Fruit fly (Drosophila melanogaster) whole organism, embryonic: ENCODE measurements around the gene CG12147.

Experiments used
- Aef1 ChIP-seq: fragments of 200-800 bp; sonication (Bioruptor generic); IDR thresholded peaks from 3 replicates; pipeline ENCODE4 v1.3.6; 2022; ENCODE audit warnings: missing biosample characterization, missing genetic modification characterization
- Blimp-1 ChIP-seq: fragments of 200-800 bp; sonication (Bioruptor generic); optimal IDR thresholded peaks from 3 replicates; lab custom pipeline; 2018; ENCODE audit warnings: missing biosample characterization, missing genetic modification characterization, mild to moderate bottlenecking, moderate library complexity, missing genetic modification reagents
- CG10267 ChIP-seq: fragments of 200-800 bp; sonication (Bioruptor generic); optimal IDR thresholded peaks from 2 replicates; lab custom pipeline; 2018; ENCODE audit warnings: missing biosample characterization, mild to moderate bottlenecking, missing genetic modification characterization, moderate library complexity
- CG10462 ChIP-seq: fragments of 200-800 bp; sonication (Bioruptor generic); optimal IDR thresholded peaks from 2 replicates; lab custom pipeline; 2016; ENCODE audit warnings: missing biosample characterization, missing genetic modification characterization
- CG11093 ChIP-seq: fragments of 200-800 bp; sonication (Bioruptor generic); IDR thresholded peaks from 3 replicates; pipeline ENCODE4 v1.3.6; 2022; ENCODE audit warnings: missing biosample characterization, missing genetic modification characterization
- CG12769 ChIP-seq: fragments of 200-800 bp; sonication (Bioruptor generic); optimal IDR thresholded peaks from 2 replicates; lab custom pipeline; 2019; ENCODE audit warnings: missing biosample characterization, mild to moderate bottlenecking, missing genetic modification characterization, moderate library complexity
- CG13287 ChIP-seq: fragments of 200-800 bp; sonication (Bioruptor generic); IDR thresholded peaks from 2 replicates; pipeline ENCODE4 v1.3.6; 2022; ENCODE audit warnings: missing biosample characterization, missing genetic modification characterization; ENCODE audit not compliant: partially characterized antibody
- CG14441 ChIP-seq: fragments of 200-800 bp; sonication (Bioruptor generic); IDR thresholded peaks from 2 replicates; pipeline ENCODE4 v1.3.6; 2022; ENCODE audit warnings: missing biosample characterization, missing genetic modification characterization
- CG15514 ChIP-seq: fragments of 200-800 bp; sonication (Bioruptor generic); optimal IDR thresholded peaks from 3 replicates; lab custom pipeline; 2017; ENCODE audit warnings: missing biosample characterization, missing genetic modification characterization, mild to moderate bottlenecking, moderate library complexity, missing genetic modification reagents
- CG17359 ChIP-seq: fragments of 200-800 bp; sonication (Bioruptor generic); optimal IDR thresholded peaks from 3 replicates; lab custom pipeline; 2018; ENCODE audit warnings: missing biosample characterization, mild to moderate bottlenecking, missing genetic modification characterization, moderate library complexity
- CG17829 ChIP-seq: fragments of 200-800 bp; optimal IDR thresholded peaks from 2 replicates; lab custom pipeline; 2019; ENCODE audit warnings: missing biosample characterization, mild to moderate bottlenecking, missing genetic modification characterization, moderate library complexity
- CG18619 ChIP-seq: fragments of 200-800 bp; sonication (Bioruptor generic); optimal IDR thresholded peaks from 3 replicates; lab custom pipeline; 2017; ENCODE audit warnings: missing biosample characterization, mild to moderate bottlenecking, missing genetic modification characterization
- CG6175 ChIP-seq: fragments of 200-800 bp; sonication (Bioruptor generic); IDR thresholded peaks from 3 replicates; pipeline ENCODE4 v1.3.6; 2022; ENCODE audit warnings: missing biosample characterization, missing genetic modification characterization
- CTCF ChIP-seq: fragments of 200-800 bp; sonication (Bioruptor generic); optimal IDR thresholded peaks from 2 replicates; lab custom pipeline; 2017; ENCODE audit warnings: missing biosample characterization, mild to moderate bottlenecking, missing genetic modification characterization, moderate library complexity
- Dp ChIP-seq: fragments of 200-800 bp; sonication (Bioruptor generic); optimal IDR thresholded peaks from 2 replicates; lab custom pipeline; 2018; ENCODE audit warnings: missing biosample characterization, mild to moderate bottlenecking, missing genetic modification characterization, moderate library complexity
- Drgx ChIP-seq: fragments of 200-800 bp; sonication (Bioruptor generic); IDR thresholded peaks from 2 replicates; pipeline ENCODE4 v1.3.6; 2022; ENCODE audit warnings: missing biosample characterization, missing genetic modification characterization
- E2f2 ChIP-seq: fragments of 200-800 bp; sonication (Bioruptor generic); IDR thresholded peaks from 2 replicates; pipeline ENCODE4 v1.3.6; 2022; ENCODE audit warnings: missing biosample characterization, missing genetic modification characterization
- Ets65A ChIP-seq: fragments of 200-800 bp; sonication (Bioruptor generic); peaks from one replicate; lab custom pipeline; 2016; ENCODE audit warnings: missing biosample characterization, missing genetic modification characterization
- Fer1 ChIP-seq: fragments of 200-800 bp; sonication (Bioruptor generic); optimal IDR thresholded peaks from 2 replicates; lab custom pipeline; 2017; ENCODE audit warnings: missing biosample characterization, mild to moderate bottlenecking, missing genetic modification characterization
- Jarid2 ChIP-seq: fragments of 200-800 bp; sonication (Bioruptor generic); optimal IDR thresholded peaks from 3 replicates; lab custom pipeline; 2017; ENCODE audit warnings: mild to moderate bottlenecking, missing biosample characterization, missing genetic modification reagents, missing genetic modification characterization
- Nf-YC ChIP-seq: fragments of 200-800 bp; optimal IDR thresholded peaks from 3 replicates; lab custom pipeline; 2019; ENCODE audit warnings: missing biosample characterization, mild to moderate bottlenecking, missing genetic modification characterization, moderate library complexity
- Rfx ChIP-seq: fragments of 200-800 bp; sonication (Bioruptor generic); IDR thresholded peaks from 2 replicates; pipeline ENCODE4 v1.3.6; 2022; ENCODE audit warnings: missing biosample characterization, missing genetic modification characterization
- Tbp ChIP-seq: fragments of >200 bp; optimal IDR thresholded peaks from 2 replicates; lab custom pipeline; 2018; ENCODE audit warnings: missing biosample characterization, missing genetic modification characterization
- abd-A ChIP-seq: fragments of 200-800 bp; sonication (Bioruptor generic); optimal IDR thresholded peaks from 3 replicates; lab custom pipeline; 2019; ENCODE audit warnings: missing biosample characterization, mild to moderate bottlenecking, missing genetic modification characterization, moderate library complexity
- amos ChIP-seq: fragments of 200-800 bp; sonication (Bioruptor generic); IDR thresholded peaks from 2 replicates; pipeline ENCODE4 v1.3.6; 2022; ENCODE audit warnings: missing biosample characterization, missing genetic modification characterization; ENCODE audit not compliant: partially characterized antibody
- bsh ChIP-seq, 2 experiments: fragments of 200-800 bp; sonication (Bioruptor generic); optimal IDR thresholded peaks; 2 replicates each; lab custom pipeline; 2017 to 2018; ENCODE audit warnings: mild to moderate bottlenecking in 2 of 2, missing biosample characterization in 2 of 2, missing genetic modification characterization in 2 of 2, moderate library complexity in 1 of 2
- ci ChIP-seq: fragments of 200-800 bp; sonication (Bioruptor generic); IDR thresholded peaks from 3 replicates; pipeline ENCODE4 v1.3.6; 2022; ENCODE audit warnings: missing biosample characterization, missing genetic modification characterization
- crol ChIP-seq: fragments of 200-800 bp; sonication (Bioruptor generic); IDR thresholded peaks from 2 replicates; pipeline ENCODE4 v1.3.6; 2022; ENCODE audit warnings: missing biosample characterization, missing genetic modification characterization
- crp ChIP-seq, 2 experiments: fragments of 200-800 bp; sonication (Bioruptor generic); optimal IDR thresholded peaks; 2 replicates in 1 of 2; 3 replicates in 1 of 2; lab custom pipeline; 2017; ENCODE audit warnings: missing biosample characterization in 2 of 2, missing genetic modification characterization in 2 of 2, mild to moderate bottlenecking in 1 of 2, moderate library complexity in 1 of 2
- dpn ChIP-seq, 2 experiments: fragments of 200-800 bp; sonication (Bioruptor generic); optimal IDR thresholded peaks; 3 replicates each; lab custom pipeline; 2016; ENCODE audit warnings: missing biosample characterization in 2 of 2, missing genetic modification characterization in 2 of 2
- ems ChIP-seq: fragments of 200-800 bp; sonication (Bioruptor generic); optimal IDR thresholded peaks from 3 replicates; lab custom pipeline; 2016; ENCODE audit warnings: missing biosample characterization, missing genetic modification characterization
- en ChIP-seq: fragments of 200-800 bp; sonication (Bioruptor generic); optimal IDR thresholded peaks from 2 replicates; lab custom pipeline; 2016; ENCODE audit warnings: missing biosample characterization, missing genetic modification characterization
- gcm2 ChIP-seq: fragments of 200-800 bp; sonication (Bioruptor generic); optimal IDR thresholded peaks from 2 replicates; lab custom pipeline; 2016; ENCODE audit warnings: missing biosample characterization, missing genetic modification characterization
- grau ChIP-seq: fragments of 200-800 bp; optimal IDR thresholded peaks from 3 replicates; lab custom pipeline; 2019; ENCODE audit warnings: missing biosample characterization, mild to moderate bottlenecking, missing genetic modification characterization, moderate library complexity
- grn ChIP-seq: fragments of 200-800 bp; sonication (Bioruptor generic); optimal IDR thresholded peaks from 3 replicates; lab custom pipeline; 2017; ENCODE audit warnings: missing biosample characterization, missing genetic modification characterization
- gsb ChIP-seq: fragments of 200-800 bp; sonication (Bioruptor generic); IDR thresholded peaks from 2 replicates; pipeline ENCODE4 v1.3.6; 2022; ENCODE audit warnings: missing biosample characterization, missing genetic modification characterization
- nom ChIP-seq: fragments of 200-800 bp; sonication (Bioruptor generic); optimal IDR thresholded peaks from 2 replicates; lab custom pipeline; 2017; ENCODE audit warnings: missing biosample characterization, missing genetic modification characterization, mild to moderate bottlenecking, moderate library complexity, missing genetic modification reagents
- otp ChIP-seq: fragments of 200-800 bp; sonication (Bioruptor generic); IDR thresholded peaks from 3 replicates; pipeline ENCODE4, ENCODE4 v1.3.6; 2022; ENCODE audit warnings: missing biosample characterization, missing genetic modification characterization
- pb ChIP-seq: fragments of 200-800 bp; sonication (Bioruptor generic); optimal IDR thresholded peaks from 3 replicates; lab custom pipeline; 2016; ENCODE audit warnings: missing biosample characterization, missing genetic modification characterization
- pho ChIP-seq: fragments of 200-800 bp; sonication (Bioruptor generic); optimal IDR thresholded peaks from 2 replicates; lab custom pipeline; 2016; ENCODE audit warnings: missing biosample characterization, missing genetic modification characterization
- schlank ChIP-seq: fragments of 200-800 bp; sonication (Bioruptor generic); optimal IDR thresholded peaks from 2 replicates; lab custom pipeline; 2018; ENCODE audit warnings: missing biosample characterization, mild to moderate bottlenecking, missing genetic modification characterization
- sens ChIP-seq: fragments of 200-800 bp; sonication (Bioruptor generic); peaks from one replicate; lab custom pipeline; 2016; ENCODE audit warnings: missing biosample characterization, missing genetic modification characterization
- sna ChIP-seq: fragments of 200-800 bp; sonication (Bioruptor generic); IDR thresholded peaks from 2 replicates; pipeline ENCODE4 v1.3.6; 2022; ENCODE audit warnings: missing biosample characterization, missing genetic modification characterization; ENCODE audit not compliant: partially characterized antibody
- ssp ChIP-seq: fragments of 200-800 bp; sonication (Bioruptor generic); IDR thresholded peaks from 2 replicates; pipeline ENCODE4 v1.3.6; 2022; ENCODE audit warnings: missing biosample characterization, missing genetic modification characterization
- yki ChIP-seq: fragments of >200 bp; optimal IDR thresholded peaks from 3 replicates; lab custom pipeline; 2018

Gene CG12147

dm6 chr3R:5392033-5392432 is 35.0 kb downstream of the CG12147 start:
- TF ChIP-seq Ets65A (GFP tag; lab: Kevin White, UChicago) (peak; percentile 30), CG18619 (GFP tag; lab: Kevin White, UChicago) (no peak), E2f2 (GFP tag; lab: Robert Waterston, UW) (no peak), en (no peak), CG15514 (GFP tag; lab: Kevin White, UChicago) (no peak), Nf-YC (tag; lab: Kevin White, UChicago) (no peak), CG17359 (tag; lab: Kevin White, UChicago) (no peak), Blimp-1 (GFP tag; lab: Kevin White, UChicago) (peak; percentile 96)

dm6 chr3R:5390095-5390663 is 36.9 kb downstream of the CG12147 start:
- TF ChIP-seq Rfx = peak; percentile 15; the same call in 1 of the 2 replicates
- no peak for TF ChIP-seq amos (GFP tag; lab: Robert Waterston, UW)
- peak; percentile 53; the same call in 1 of the 3 replicates for TF ChIP-seq CG6175 (GFP tag; lab: Robert Waterston, UW)
- 0 out of 2 replicates have a peak, but pooled peaks have one; percentile 7 for TF ChIP-seq Drgx
- no peak for TF ChIP-seq grau (tag; lab: Kevin White, UChicago)
- TF ChIP-seq CG12769 = peak; percentile 54
- no peak for TF ChIP-seq CG17829
- no peak for TF ChIP-seq pb (GFP tag; lab: Kevin White, UChicago)
- no peak for TF ChIP-seq otp
- 0 out of 3 replicates have a peak, but pooled peaks have one; percentile 14 for TF ChIP-seq CG11093 (GFP tag; lab: Robert Waterston, UW)
- TF ChIP-seq crp (GFP tag; optimal IDR thresholded peaks at IDR 0.05; lab: Kevin White, UChicago) = no peak
- TF ChIP-seq nom (GFP tag; lab: Kevin White, UChicago) = peak; percentile 33
- no peak for TF ChIP-seq Fer1 (GFP tag; lab: Kevin White, UChicago)
- TF ChIP-seq Ets65A (GFP tag; lab: Kevin White, UChicago) = peak; percentile 55
- TF ChIP-seq Tbp (GFP tag; lab: Kevin White, UChicago) = no peak
- TF ChIP-seq grn (GFP tag; lab: Kevin White, UChicago) = peak; percentile 29
- TF ChIP-seq pho (GFP tag; lab: Kevin White, UChicago) = no peak
- no peak for TF ChIP-seq CG10462
- TF ChIP-seq CG13287 (GFP tag; lab: Robert Waterston, UW) = no peak

- TF ChIP-seq Drgx = peak; percentile 29; the same call in 1 of the 2 replicates
- TF ChIP-seq bsh (GFP tag; optimal IDR thresholded peaks at IDR 0.05; lab: Kevin White, UChicago) = peak in 1 of 2 experiments; percentile 4
- TF ChIP-seq abd-A (tag; lab: Kevin White, UChicago) = no peak
- no peak for TF ChIP-seq Jarid2
- no peak for TF ChIP-seq ssp
- no peak for TF ChIP-seq ems (GFP tag; lab: Kevin White, UChicago)
- TF ChIP-seq Aef1 = no peak
- no peak for TF ChIP-seq Dp (GFP tag; lab: Kevin White, UChicago)
- no peak for TF ChIP-seq crol (GFP tag; lab: Robert Waterston, UW)
- TF ChIP-seq sna (GFP tag; lab: Robert Waterston, UW) = no peak
- TF ChIP-seq yki (lab: Kevin White, UChicago) = no peak
- TF ChIP-seq CG10267 = no peak
- no peak for TF ChIP-seq ci (GFP tag; lab: Robert Waterston, UW)
- no peak for TF ChIP-seq CTCF (GFP tag; lab: Kevin White, UChicago)
- no peak for TF ChIP-seq schlank (tag; lab: Kevin White, UChicago)
- TF ChIP-seq sens (GFP tag; lab: Kevin White, UChicago) = peak; percentile 59
- no peak for TF ChIP-seq CG14441 (GFP tag; lab: Robert Waterston, UW)
- no peak for TF ChIP-seq gcm2
- no peak for TF ChIP-seq dpn (GFP tag; optimal IDR thresholded peaks at IDR 0.05; lab: Kevin White, UChicago)
- TF ChIP-seq gsb = no peak
Observed at dm6 chr3R:5389435-5389834, 37.6 kb downstream of the CG12147 start.
